Fruit fly (Drosophila melanogaster): ENCODE measurements around the gene Hr39.

Hr39 gene

DNA sequence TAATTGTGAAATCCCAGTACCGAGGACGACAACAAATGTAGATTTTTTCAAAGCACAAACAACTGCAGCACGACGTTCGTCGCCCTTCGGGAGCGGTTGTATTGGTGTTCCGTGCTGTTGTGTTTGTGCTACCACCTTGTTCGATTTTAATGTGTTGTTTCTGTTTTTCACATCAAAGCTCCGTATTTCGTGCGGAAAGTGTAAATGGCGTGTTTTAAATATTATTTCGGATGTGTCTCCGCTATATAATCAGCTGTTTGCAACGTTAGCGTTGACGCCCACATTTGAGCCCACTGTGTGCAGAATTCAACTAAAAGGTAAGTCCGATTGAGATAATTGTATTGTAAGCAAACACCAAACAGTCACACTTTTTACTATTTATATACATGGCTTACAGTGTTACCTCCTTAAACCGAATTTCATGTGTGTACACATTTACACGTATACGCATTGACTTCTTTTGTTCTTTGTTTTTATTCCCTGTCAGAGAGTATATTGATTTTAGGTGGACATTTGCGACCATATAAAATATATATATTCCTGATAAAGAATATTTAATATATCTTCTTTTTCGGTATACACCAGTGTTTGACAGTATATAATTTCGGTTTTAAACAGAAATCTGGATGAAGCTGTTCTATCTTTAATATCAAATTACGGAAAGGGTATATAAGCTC, 26.6 kb downstream of the Hr39 start (continued):
- peak; percentile 23 for TF ChIP-seq CG15514 (GFP tag; optimal IDR thresholded peaks at IDR 0.05)
- no peak for TF ChIP-seq Bteb2 (GFP tag; optimal IDR thresholded peaks at IDR 0.05)
- TF ChIP-seq br (optimal IDR thresholded peaks at IDR 0.05), result no peak
- peak; percentile 92 for TF ChIP-seq D19A (tag; optimal IDR thresholded peaks at IDR 0.05)
- TF ChIP-seq onecut (GFP tag; IDR thresholded peaks at IDR 0.05), result peak; percentile 15; the same call in 1 of the 2 replicates
- TF ChIP-seq ssp (GFP tag; IDR thresholded peaks at IDR 0.05), result peak; percentile 83
- TF ChIP-seq CG8924 (tag; optimal IDR thresholded peaks at IDR 0.05), result peak; percentile 27
- no peak for TF ChIP-seq CG8290 (GFP tag; optimal IDR thresholded peaks at IDR 0.05)
- peak; percentile 14 to 20 for TF ChIP-seq CG8290 (tag; optimal IDR thresholded peaks at IDR 0.05)
- TF ChIP-seq CG3281 (GFP tag; optimal IDR thresholded peaks at IDR 0.05), result peak; percentile 37
- TF ChIP-seq Deaf1 (tag; optimal IDR thresholded peaks at IDR 0.05), result no peak
- TF ChIP-seq trem (tag; optimal IDR thresholded peaks at IDR 0.05), result peak; percentile 24
- TF ChIP-seq tio (GFP tag; optimal IDR thresholded peaks at IDR 0.05), result peak; percentile 12
- TF ChIP-seq tll (GFP tag; optimal IDR thresholded peaks at IDR 0.05), result peak in 1 of 2 experiments; percentile 45
- no peak for TF ChIP-seq Dip3 (GFP tag; optimal IDR thresholded peaks at IDR 0.05)
- peak; percentile 26 for TF ChIP-seq CG3407 (GFP tag; optimal IDR thresholded peaks at IDR 0.05)
- TF ChIP-seq C15 (GFP tag; IDR thresholded peaks at IDR 0.05), result no peak
- no peak for TF ChIP-seq Asciz (GFP tag; optimal IDR thresholded peaks at IDR 0.05)
- TF ChIP-seq Xrp1 (GFP tag; IDR thresholded peaks at IDR 0.05), result no peak; the same call in 1 of the 2 replicates
- no peak for TF ChIP-seq otp (GFP tag; IDR thresholded peaks at IDR 0.05)
- no peak for TF ChIP-seq CG14050 (GFP tag; IDR thresholded peaks at IDR 0.05)
- TF ChIP-seq CG6272 (GFP tag; IDR thresholded peaks at IDR 0.05), result no peak
- TF ChIP-seq wor (GFP tag; IDR thresholded peaks at IDR 0.05), result no peak
- TF ChIP-seq org-1 (GFP tag; optimal IDR thresholded peaks at IDR 0.05), result peak; percentile 23
- TF ChIP-seq CG18619 (GFP tag; optimal IDR thresholded peaks at IDR 0.05), result no peak
- no peak for TF ChIP-seq danr (GFP tag; IDR thresholded peaks at IDR 0.05)
- TF ChIP-seq crp (GFP tag; optimal IDR thresholded peaks at IDR 0.05), result peak in 1 of 2 experiments; percentile 68
- no peak for TF ChIP-seq CG12219 (GFP tag; optimal IDR thresholded peaks at IDR 0.05)
- no peak for TF ChIP-seq zen2 (GFP tag; IDR thresholded peaks at IDR 0.05; ENCODE audit: partially characterized antibody)
- TF ChIP-seq CG5245 (GFP tag; optimal IDR thresholded peaks at IDR 0.05), result no peak
- TF ChIP-seq hbn (GFP tag; IDR thresholded peaks at IDR 0.05; ENCODE audit: partially characterized antibody), result no peak
- no peak for TF ChIP-seq Doc3 (GFP tag; IDR thresholded peaks at IDR 0.05; ENCODE audit: partially characterized antibody)
- TF ChIP-seq CG31365 (tag; optimal IDR thresholded peaks at IDR 0.05), result no peak
- TF ChIP-seq toy (GFP tag; IDR thresholded peaks at IDR 0.05), result no peak
- peak; percentile 43 for TF ChIP-seq CG1603 (tag; optimal IDR thresholded peaks at IDR 0.05)
- no peak for TF ChIP-seq CG3065 (GFP tag; optimal IDR thresholded peaks at IDR 0.05)
- TF ChIP-seq CG8944 (GFP tag; optimal IDR thresholded peaks at IDR 0.05), result no peak
- TF ChIP-seq Side (GFP tag; optimal IDR thresholded peaks at IDR 0.05), result no peak
- TF ChIP-seq lab (GFP tag; optimal IDR thresholded peaks at IDR 0.05), result peak; percentile 25
- TF ChIP-seq usp (GFP tag; optimal IDR thresholded peaks at IDR 0.05), result no peak
- no peak for TF ChIP-seq grn (GFP tag; optimal IDR thresholded peaks at IDR 0.05)
- TF ChIP-seq HmgZ (tag; optimal IDR thresholded peaks at IDR 0.05), result peak; percentile 2
- TF ChIP-seq CG1024 (GFP tag; IDR thresholded peaks at IDR 0.05), result peak; percentile 30; the same call in 1 of the 2 replicates
- TF ChIP-seq Dbx (GFP tag; IDR thresholded peaks at IDR 0.05), result no peak
- TF ChIP-seq fd96Cb (tag; optimal IDR thresholded peaks at IDR 0.05), result peak; percentile 22
- no peak; the same call in 1 of the 2 replicates for TF ChIP-seq Ada2b (GFP tag; IDR thresholded peaks at IDR 0.05)
- no peak for TF ChIP-seq shn (GFP tag; optimal IDR thresholded peaks at IDR 0.05)
- TF ChIP-seq prd (optimal IDR thresholded peaks at IDR 0.05), result no peak
- no peak for TF ChIP-seq prd (GFP tag; IDR thresholded peaks at IDR 0.05)
- no peak for TF ChIP-seq Adf1 (GFP tag; IDR thresholded peaks at IDR 0.05)
- TF ChIP-seq bab2 (GFP tag; optimal IDR thresholded peaks at IDR 0.05), result peak; percentile 2
